Worm (Caenorhabditis elegans): ENCODE measurements around the gene spot-1.

ce11 chrIII:7272828-7273227 lies 4.2 kb downstream of the spot-1 start:
- TF ChIP-seq unc-39 (tag; optimal IDR thresholded peaks at IDR 0.05) (no peak), R02D3.7 (tag; optimal IDR thresholded peaks at IDR 0.05) (no peak), fkh-10 (GFP tag; optimal IDR thresholded peaks at IDR 0.05) (no peak), nhr-43 (tag; optimal IDR thresholded peaks at IDR 0.05; ENCODE audit: poor library complexity, severe bottlenecking) (peak; percentile 79), fos-1 (tag; optimal IDR thresholded peaks at IDR 0.05) (no peak), ama-1 (optimal IDR thresholded peaks at IDR 0.05) (peak; percentile 22), jun-1 (tag; optimal IDR thresholded peaks at IDR 0.05) (no peak), nhr-237 (tag; optimal IDR thresholded peaks at IDR 0.05) (no peak), zag-1 (tag; optimal IDR thresholded peaks at IDR 0.05) (no peak), ztf-11 (tag; optimal IDR thresholded peaks at IDR 0.05) (no peak), ceh-28 (tag; optimal IDR thresholded peaks at IDR 0.05) (no peak)

Measured in whole organism, L3 larva.